Fruit fly (Drosophila melanogaster) whole organism, adult: ENCODE results near the gene edin.

Experiments used
- CG11617 ChIP-seq: fragments of 200-800 bp; sonication (Bioruptor generic); optimal IDR thresholded peaks from 2 replicates; lab custom pipeline; 2017; ENCODE audit warnings: mild to moderate bottlenecking, missing biosample characterization, missing genetic modification reagents, missing genetic modification characterization
- CG12768 ChIP-seq: fragments of 200-800 bp; sonication (Bioruptor generic); optimal IDR thresholded peaks from 2 replicates; lab custom pipeline; 2017; ENCODE audit warnings: missing biosample characterization, missing genetic modification characterization, mild to moderate bottlenecking, moderate library complexity, missing genetic modification reagents
- CG14711 ChIP-seq: fragments of 200-800 bp; sonication (Bioruptor generic); optimal IDR thresholded peaks from 2 replicates; lab custom pipeline; 2018; ENCODE audit warnings: missing biosample characterization, mild to moderate bottlenecking, missing genetic modification characterization, moderate library complexity
- CG5204 ChIP-seq: fragments of 200-800 bp; sonication (Bioruptor generic); optimal IDR thresholded peaks from 2 replicates; lab custom pipeline; 2016; ENCODE audit warnings: missing biosample characterization, missing genetic modification characterization
- CG7101 ChIP-seq: fragments of 200-800 bp; sonication (Bioruptor generic); optimal IDR thresholded peaks from 2 replicates; lab custom pipeline; 2018; ENCODE audit warnings: missing biosample characterization, mild to moderate bottlenecking, missing genetic modification characterization, moderate library complexity
- Clk ChIP-seq: fragments of 200-800 bp; sonication (Bioruptor generic); optimal IDR thresholded peaks from 2 replicates; lab custom pipeline; 2017; ENCODE audit warnings: missing biosample characterization, missing genetic modification characterization
- Crg-1 ChIP-seq: fragments of 200-800 bp; sonication (Bioruptor generic); optimal IDR thresholded peaks from 2 replicates; lab custom pipeline; 2016; ENCODE audit warnings: missing biosample characterization, missing genetic modification characterization
- Mnt ChIP-seq: fragments of 200-800 bp; sonication (Bioruptor generic); optimal IDR thresholded peaks from 2 replicates; lab custom pipeline; 2016; ENCODE audit warnings: missing biosample characterization, mild to moderate bottlenecking, missing genetic modification characterization
- bab1 ChIP-seq: fragments of 200-800 bp; sonication (Bioruptor generic); optimal IDR thresholded peaks from 3 replicates; lab custom pipeline; 2019; ENCODE audit warnings: missing biosample characterization, mild to moderate bottlenecking, missing genetic modification characterization, moderate library complexity
- cic ChIP-seq: fragments of 200-800 bp; sonication (Bioruptor generic); optimal IDR thresholded peaks from 2 replicates; lab custom pipeline; 2017; ENCODE audit warnings: missing biosample characterization, mild to moderate bottlenecking, missing genetic modification characterization, moderate library complexity
- kay ChIP-seq: fragments of 200-800 bp; sonication (Bioruptor generic); peaks from one replicate; lab custom pipeline; 2016; ENCODE audit warnings: missing biosample characterization, missing genetic modification characterization, borderline replicate concordance
- ovo ChIP-seq: fragments of 200-800 bp; sonication (Bioruptor generic); optimal IDR thresholded peaks from 2 replicates; lab custom pipeline; 2016; ENCODE audit warnings: missing biosample characterization, missing genetic modification characterization
- tj ChIP-seq: fragments of 200-800 bp; sonication (Bioruptor generic); optimal IDR thresholded peaks from 3 replicates; lab custom pipeline; 2017; ENCODE audit warnings: missing biosample characterization, mild to moderate bottlenecking, missing genetic modification characterization, moderate library complexity

Gene edin

DNA sequence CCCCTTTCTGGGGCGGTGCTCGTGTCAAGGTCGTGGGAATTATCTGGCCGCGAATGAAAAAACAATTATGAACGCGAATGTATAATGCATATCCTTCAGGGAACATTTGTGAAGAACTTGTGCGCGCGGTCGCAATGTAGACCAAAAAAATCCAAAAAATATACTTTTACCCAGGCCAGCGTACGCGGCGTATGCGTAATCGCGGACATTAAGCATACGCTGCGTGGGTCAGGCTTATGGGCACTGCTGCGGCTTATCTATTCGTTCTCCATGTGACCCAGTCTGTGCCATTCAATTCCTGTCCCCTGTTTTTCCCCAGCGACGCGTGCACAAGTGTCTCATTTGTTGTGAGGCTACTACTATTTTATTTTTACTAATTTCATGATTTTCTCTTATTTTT lies 43.6 kb downstream of the edin start:
- TF ChIP-seq Mnt (no peak), CG12768 (GFP tag; lab: Kevin White, UChicago) (no peak), bab1 (GFP tag; lab: Kevin White, UChicago) (no peak), ovo (GFP tag; lab: Kevin White, UChicago) (no peak), cic (no peak), CG14711 (no peak), Crg-1 (GFP tag; lab: Kevin White, UChicago) (no peak), CG7101 (tag; lab: Kevin White, UChicago) (no peak), Clk (no peak), CG5204 (GFP tag; lab: Kevin White, UChicago) (no peak)

DNA sequence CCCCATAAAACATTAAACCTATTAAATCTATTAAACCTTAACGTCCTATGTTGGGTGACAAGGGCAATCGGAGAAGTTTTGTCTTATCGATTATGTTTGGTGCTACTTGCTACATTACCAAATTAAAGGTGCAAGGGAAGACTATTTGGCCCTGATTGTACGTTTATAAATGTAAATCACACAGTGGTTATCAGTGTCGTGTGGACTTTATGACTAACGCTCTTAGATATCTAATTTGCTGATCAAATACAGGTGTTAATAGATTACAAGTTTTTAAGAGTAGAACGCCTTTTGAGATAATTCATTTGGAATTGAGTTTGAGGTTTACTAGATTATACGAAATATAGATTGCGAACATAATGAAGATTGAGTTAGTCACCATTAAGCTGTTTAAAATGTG lies 44.2 kb downstream of the edin start:
- TF ChIP-seq Crg-1 (GFP tag; lab: Kevin White, UChicago) (no peak), cic (peak; percentile 4)

DNA sequence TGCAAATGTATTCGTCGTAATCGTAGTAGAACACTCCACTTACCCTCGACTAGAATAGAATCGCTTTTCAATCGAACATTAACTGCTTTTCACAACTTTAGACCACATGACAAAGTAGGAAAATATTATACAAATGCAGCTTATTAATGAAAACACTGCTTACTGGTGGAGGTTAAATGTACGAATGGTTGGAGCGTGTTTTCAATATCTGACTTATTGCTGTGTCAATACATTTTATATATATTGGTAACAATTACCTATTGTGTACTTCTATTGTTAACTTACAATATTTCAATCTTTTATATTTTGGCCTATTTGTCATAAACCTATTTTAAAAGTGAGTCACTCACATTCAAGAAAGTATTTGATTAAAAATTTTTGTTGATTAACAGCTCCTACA lies 45.3 kb downstream of the edin start:
- peak; percentile 93 for TF ChIP-seq kay (GFP tag; lab: Kevin White, UChicago)
- no peak for TF ChIP-seq CG11617
- TF ChIP-seq bab1 (GFP tag; lab: Kevin White, UChicago) = no peak
- peak; percentile 50 for TF ChIP-seq cic
- no peak for TF ChIP-seq tj (GFP tag; lab: Kevin White, UChicago)
